Fruit fly (Drosophila melanogaster) Kc167 (cell line): Measurements from ENCODE around the gene CG43220.

Source experiments
- Myc ChIP-seq: fragments of >200 bp; optimal IDR thresholded peaks from 2 replicates; lab custom pipeline; 2017; ENCODE audit warnings: missing external identifiers
- Sin3A ChIP-seq: fragments of >200 bp; optimal IDR thresholded peaks from 2 replicates; lab custom pipeline; 2018; ENCODE audit warnings: missing external identifiers
- h ChIP-seq: fragments of >200 bp; optimal IDR thresholded peaks from 3 replicates; lab custom pipeline; 2018; ENCODE audit warnings: missing external identifiers
- psq ChIP-seq: fragments of >200 bp; optimal IDR thresholded peaks from 2 replicates; lab custom pipeline; 2017; ENCODE audit warnings: missing external identifiers

DNA sequence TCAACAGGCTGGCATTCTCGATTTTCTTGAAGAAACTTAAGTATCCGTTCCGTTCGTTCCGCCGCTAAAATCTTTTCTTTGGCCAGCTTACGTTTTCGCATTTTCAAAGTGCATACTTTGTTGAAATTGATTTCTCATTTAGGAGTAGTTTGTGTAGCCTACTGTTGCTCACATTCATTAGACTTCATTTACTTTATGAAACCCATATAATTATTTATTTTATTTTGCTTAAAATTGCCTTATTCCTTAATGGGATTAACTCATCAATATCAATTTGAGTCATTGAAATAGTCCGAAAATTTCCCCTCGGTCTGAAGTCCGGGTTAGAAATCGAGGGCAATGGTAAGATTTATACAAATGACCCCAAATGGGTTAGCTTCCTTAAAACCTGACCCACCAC is 45.8 kb downstream of the CG43220 start, which contains the start of gene CG15145:
- TF ChIP-seq Sin3A (lab: Kevin White, UChicago), result no peak
- no peak for TF ChIP-seq psq
- TF ChIP-seq h (lab: Kevin White, UChicago), result no peak
- TF ChIP-seq Myc (lab: Kevin White, UChicago), result no peak
